Worm (Caenorhabditis elegans) whole organism, young adult: ENCODE results near the gene W02B8.1.
A peak's percentile ranks its signal among the peaks of the same experiment; 100 is the strongest.

ENCODE experiments used
- C06A6.2 ChIP-seq: fragments of 200-800 bp; sonication (Bioruptor generic); conservative IDR thresholded peaks from 2 replicates; pipeline ENCODE4 v1.3.6; 2022; ENCODE audit warnings: missing genetic modification characterization, missing compliant biosample characterization
- C17E4.6 ChIP-seq: fragments of 200-800 bp; sonication (Bioruptor generic); IDR thresholded peaks from 2 replicates; pipeline ENCODE4 v1.3.6; 2022; ENCODE audit warnings: missing genetic modification reagents, missing genetic modification characterization, missing compliant biosample characterization
- F10E7.11 ChIP-seq: sonication (generic microtip); optimal IDR thresholded peaks from 2 replicates; lab custom pipeline; 2017; ENCODE audit warnings: mild to moderate bottlenecking, missing genetic modification characterization, moderate library complexity, missing compliant biosample characterization
- F22D6.2 ChIP-seq: sonication (generic microtip); optimal IDR thresholded peaks from 2 replicates; lab custom pipeline; 2016; ENCODE audit warnings: mild to moderate bottlenecking, missing genetic modification characterization, missing compliant biosample characterization
- F23B12.7 ChIP-seq: sonication (generic microtip); optimal IDR thresholded peaks from 2 replicates; lab custom pipeline; 2017; ENCODE audit warnings: missing genetic modification characterization, mild to moderate bottlenecking, missing compliant biosample characterization, antibody characterized with exemption, moderate library complexity; ENCODE audit not compliant: insufficient read depth
- F39B2.1 ChIP-seq: fragments of 200-800 bp; sonication (Bioruptor generic); IDR thresholded peaks from 2 replicates; pipeline ENCODE4 v1.3.6; 2022; ENCODE audit warnings: missing genetic modification reagents, missing genetic modification characterization, missing compliant biosample characterization
- K11D2.4 ChIP-seq: fragments of 200-800 bp; sonication (Bioruptor generic); IDR thresholded peaks from 2 replicates; pipeline ENCODE4 v1.3.6; 2022; ENCODE audit warnings: missing genetic modification reagents, missing genetic modification characterization, missing compliant biosample characterization
- K12H6.12 ChIP-seq: fragments of 200-800 bp; sonication (Bioruptor generic); optimal IDR thresholded peaks from 2 replicates; lab custom pipeline; 2018; ENCODE audit warnings: mild to moderate bottlenecking, missing genetic modification characterization, missing compliant biosample characterization
- Y53G8AR.9 ChIP-seq: fragments of 200-800 bp; sonication (Bioruptor generic); conservative IDR thresholded peaks from 2 replicates; pipeline ENCODE4 v1.3.6; 2022; ENCODE audit warnings: missing genetic modification reagents, missing genetic modification characterization, missing compliant biosample characterization
- aptf-2 ChIP-seq: fragments of 200-800 bp; sonication (Bioruptor generic); conservative IDR thresholded peaks from 2 replicates; pipeline ENCODE4 v1.3.6; 2022; ENCODE audit warnings: missing genetic modification reagents, missing genetic modification characterization, missing compliant biosample characterization
- aptf-3 ChIP-seq: fragments of 200-800 bp; sonication (Bioruptor generic); IDR thresholded peaks from 2 replicates; pipeline ENCODE4 v1.3.6; 2022; ENCODE audit warnings: missing genetic modification characterization, missing compliant biosample characterization
- atf-7 ChIP-seq: sonication (generic microtip); optimal IDR thresholded peaks from 2 replicates; lab custom pipeline; 2017; ENCODE audit warnings: mild to moderate bottlenecking, missing genetic modification characterization, missing compliant biosample characterization
- athp-1 ChIP-seq: sonication (generic microtip); optimal IDR thresholded peaks from 2 replicates; lab custom pipeline; 2017; ENCODE audit warnings: mild to moderate bottlenecking, missing genetic modification characterization, missing compliant biosample characterization
- attf-5 ChIP-seq: fragments of 200-800 bp; sonication (Bioruptor generic); optimal IDR thresholded peaks from 2 replicates; lab custom pipeline; 2018; ENCODE audit warnings: mild to moderate bottlenecking, missing genetic modification characterization, missing compliant biosample characterization
- attf-6 ChIP-seq: fragments of 200-800 bp; sonication (Bioruptor generic); IDR thresholded peaks from 2 replicates; pipeline ENCODE4 v1.3.6; 2022; ENCODE audit warnings: missing genetic modification reagents, missing genetic modification characterization, missing compliant biosample characterization
- ccch-3 ChIP-seq: fragments of 200-800 bp; sonication (Bioruptor generic); optimal IDR thresholded peaks from 2 replicates; lab custom pipeline; 2018; ENCODE audit warnings: mild to moderate bottlenecking, missing genetic modification characterization, missing compliant biosample characterization
- ceh-100 ChIP-seq: fragments of 200-800 bp; sonication (Bioruptor generic); IDR thresholded peaks from 2 replicates; pipeline ENCODE4 v1.3.6; 2022; ENCODE audit warnings: missing genetic modification reagents, missing genetic modification characterization, missing compliant biosample characterization
- ceh-91 ChIP-seq: fragments of 200-800 bp; sonication (Bioruptor generic); IDR thresholded peaks from 2 replicates; pipeline ENCODE4 v1.3.6; 2022; ENCODE audit warnings: missing genetic modification reagents, missing genetic modification characterization, missing compliant biosample characterization
- chd-7 ChIP-seq: sonication (generic microtip); optimal IDR thresholded peaks from 2 replicates; lab custom pipeline; 2016; ENCODE audit warnings: mild to moderate bottlenecking, missing genetic modification characterization, moderate library complexity, missing compliant biosample characterization
- egl-44 ChIP-seq: fragments of 200-800 bp; sonication (Bioruptor generic); IDR thresholded peaks from 2 replicates; pipeline ENCODE4 v1.3.6; 2022; ENCODE audit warnings: missing genetic modification reagents, missing genetic modification characterization, missing compliant biosample characterization
- ets-4 ChIP-seq: fragments of 200-800 bp; sonication (Bioruptor generic); optimal IDR thresholded peaks from 2 replicates; lab custom pipeline; 2018; ENCODE audit warnings: mild to moderate bottlenecking, missing genetic modification characterization, missing compliant biosample characterization
- fkh-3 ChIP-seq: sonication (generic microtip); optimal IDR thresholded peaks from 2 replicates; lab custom pipeline; 2016; ENCODE audit warnings: mild to moderate bottlenecking, missing genetic modification characterization, missing compliant biosample characterization
- hlh-26 ChIP-seq: fragments of 200-800 bp; sonication (Bioruptor generic); conservative IDR thresholded peaks from 2 replicates; pipeline ENCODE4 v1.3.6; 2022; ENCODE audit warnings: missing genetic modification reagents, missing genetic modification characterization, missing compliant biosample characterization
- hmg-20 ChIP-seq: fragments of 200-800 bp; sonication (Bioruptor generic); IDR thresholded peaks from 2 replicates; pipeline ENCODE4 v1.3.6; 2022; ENCODE audit warnings: missing genetic modification reagents, missing genetic modification characterization, missing compliant biosample characterization
- hsf-1 ChIP-seq: fragments of 200-800 bp; sonication (Bioruptor generic); IDR thresholded peaks from 2 replicates; pipeline ENCODE4 v1.3.6; 2022; ENCODE audit warnings: missing genetic modification reagents, missing genetic modification characterization, missing compliant biosample characterization
- lag-1 ChIP-seq: fragments of 200-800 bp; sonication (Bioruptor generic); IDR thresholded peaks from 2 replicates; pipeline ENCODE4 v1.3.6; 2022; ENCODE audit warnings: missing genetic modification reagents, missing genetic modification characterization, missing compliant biosample characterization
- let-526 ChIP-seq: fragments of 200-800 bp; sonication (Bioruptor generic); IDR thresholded peaks from 2 replicates; pipeline ENCODE4 v1.3.6; 2022; ENCODE audit warnings: missing genetic modification reagents, missing genetic modification characterization, missing compliant biosample characterization
- lin-26 ChIP-seq: fragments of 200-800 bp; sonication (Bioruptor generic); IDR thresholded peaks from 2 replicates; pipeline ENCODE4 v1.3.6; 2022; ENCODE audit warnings: missing genetic modification reagents, missing genetic modification characterization, missing compliant biosample characterization
- lir-1 ChIP-seq: fragments of 200-800 bp; sonication (Bioruptor generic); conservative IDR thresholded peaks from 2 replicates; pipeline ENCODE4 v1.3.6; 2022; ENCODE audit warnings: missing genetic modification reagents, missing genetic modification characterization, missing compliant biosample characterization
- mxl-1 ChIP-seq: sonication (generic microtip); optimal IDR thresholded peaks from 2 replicates; lab custom pipeline; 2016; ENCODE audit warnings: missing genetic modification characterization, missing compliant biosample characterization
- nfya-1 ChIP-seq: sonication (generic microtip); optimal IDR thresholded peaks from 2 replicates; lab custom pipeline; 2017; ENCODE audit warnings: antibody characterized with exemption, missing compliant biosample characterization, missing genetic modification characterization, borderline replicate concordance; ENCODE audit not compliant: insufficient read depth
- nhr-80 ChIP-seq: sonication (generic microtip); optimal IDR thresholded peaks from 2 replicates; lab custom pipeline; 2016; ENCODE audit warnings: missing genetic modification characterization, missing compliant biosample characterization
- repo-1 ChIP-seq: sonication (generic microtip); optimal IDR thresholded peaks from 2 replicates; lab custom pipeline; 2017; ENCODE audit warnings: mild to moderate bottlenecking, missing genetic modification characterization, missing compliant biosample characterization
- snpc-3.4 ChIP-seq: sonication (generic microtip); optimal IDR thresholded peaks from 2 replicates; lab custom pipeline; 2017; ENCODE audit warnings: missing genetic modification characterization, mild to moderate bottlenecking, missing compliant biosample characterization, antibody characterized with exemption, moderate library complexity, missing genotype, missing genetic modification reagents
- unc-62 ChIP-seq: fragments of 150-350 bp; optimal IDR thresholded peaks from 2 replicates; lab custom pipeline; 2014; ENCODE audit warnings: missing biosample characterization, missing genetic modification reagents, missing genetic modification characterization
- ztf-28 ChIP-seq: fragments of 200-800 bp; sonication (Bioruptor generic); IDR thresholded peaks from 2 replicates; pipeline ENCODE4 v1.3.6; 2022; ENCODE audit warnings: missing genetic modification reagents, missing genetic modification characterization, missing compliant biosample characterization
- ztf-3 ChIP-seq: fragments of 200-800 bp; sonication (Bioruptor generic); optimal IDR thresholded peaks from 2 replicates; lab custom pipeline; 2018; ENCODE audit warnings: mild to moderate bottlenecking, missing genetic modification characterization, missing compliant biosample characterization

W02B8.1 gene

ce11 chrII:13872191-13872889 is 29.6 kb downstream of the W02B8.1 start, which contains the start of the genes cup-14 and ndub-8 (continued):
- TF ChIP-seq attf-5 (peak; percentile 63), ceh-91 (GFP tag; lab: Robert Waterston, UW) (peak; percentile 84), hlh-26 (no peak), F23B12.7 (tag; lab: Kevin White, UChicago) (peak; percentile 35), F39B2.1 (GFP tag; lab: Robert Waterston, UW) (no peak), K11D2.4 (peak; percentile 81), repo-1 (peak; percentile 21), nfya-1 (no peak), lir-1 (peak; percentile 51), egl-44 (GFP tag; lab: Robert Waterston, UW) (no peak), fkh-3 (tag; lab: Kevin White, UChicago) (no peak), snpc-3.4 (peak; percentile 89), unc-62 (GFP tag; lab: Kevin White, UChicago) (no peak), aptf-3 (GFP tag; lab: Robert Waterston, UW) (no peak), C06A6.2 (GFP tag; lab: Robert Waterston, UW) (no peak), ets-4 (GFP tag; lab: Kevin White, UChicago) (no peak), athp-1 (tag; lab: Kevin White, UChicago) (peak; percentile 84), lag-1 (GFP tag; lab: Robert Waterston, UW) (no peak), mxl-1 (tag; lab: Kevin White, UChicago) (no peak), ceh-100 (GFP tag; lab: Robert Waterston, UW) (peak; percentile 45), K12H6.12 (tag; lab: Kevin White, UChicago) (peak; percentile 27), let-526 (no peak), atf-7 (tag; lab: Kevin White, UChicago) (peak; percentile 25), ztf-28 (GFP tag; lab: Robert Waterston, UW) (peak; percentile 76), hsf-1 (GFP tag; lab: Robert Waterston, UW) (peak; percentile 78), chd-7 (tag; lab: Kevin White, UChicago) (no peak), hmg-20 (GFP tag; lab: Robert Waterston, UW) (peak; percentile 35; the same call in 1 of the 2 replicates), F22D6.2 (no peak), aptf-2 (GFP tag; lab: Robert Waterston, UW) (0 out of 2 replicates have a peak, but pooled peaks have one; percentile 23), F10E7.11 (no peak), ccch-3 (GFP tag; lab: Kevin White, UChicago) (no peak), attf-6 (GFP tag; lab: Robert Waterston, UW) (peak; percentile 82), Y53G8AR.9 (GFP tag; lab: Robert Waterston, UW) (peak; percentile 93)

DNA sequence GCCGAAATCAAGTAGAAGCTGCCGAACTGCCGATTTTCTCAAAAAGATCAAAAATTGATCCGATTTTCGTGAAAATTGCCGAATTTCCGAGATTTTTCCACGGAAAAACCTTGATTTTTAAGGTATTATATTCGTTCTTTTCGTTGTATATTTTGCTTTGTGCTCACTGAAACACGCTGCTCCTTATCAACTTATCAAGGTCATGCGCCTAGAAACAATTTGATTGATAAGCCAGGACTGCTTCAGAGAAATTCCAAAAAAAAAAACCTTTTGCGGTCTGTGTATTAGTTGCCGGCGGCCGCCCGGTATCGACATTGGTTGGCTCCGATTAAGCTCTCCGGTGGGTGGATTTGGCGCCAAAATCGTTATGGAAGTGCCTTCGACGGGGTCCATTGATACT is 39.5 kb downstream of the W02B8.1 start:
- TF ChIP-seq chd-7 (tag; lab: Kevin White, UChicago): no peak
- TF ChIP-seq C17E4.6 (GFP tag; lab: Robert Waterston, UW): no peak
- no peak for TF ChIP-seq ztf-3 (GFP tag; lab: Kevin White, UChicago)
- TF ChIP-seq nhr-80 (tag; lab: Kevin White, UChicago): peak; percentile 64
- no peak for TF ChIP-seq lin-26
- TF ChIP-seq, all 124 proteins: peak for 1
